Worm (Caenorhabditis elegans) whole organism, early embryonic: ENCODE measurements around the gene F23A7.4.
A peak's percentile ranks its signal among the peaks of the same experiment; 100 is the strongest.

Experiments
- B0310.2 ChIP-seq: sonication (generic microtip); optimal IDR thresholded peaks from 2 replicates; lab custom pipeline; 2016; ENCODE audit warnings: mild to moderate bottlenecking, missing genetic modification characterization, missing compliant biosample characterization
- F13C5.2 ChIP-seq: sonication (generic microtip); optimal IDR thresholded peaks from 2 replicates; lab custom pipeline; 2017; ENCODE audit warnings: mild to moderate bottlenecking, missing genetic modification characterization, inconsistent platforms, missing compliant biosample characterization
- aly-1 ChIP-seq: sonication (generic microtip); optimal IDR thresholded peaks from 2 replicates; lab custom pipeline; 2016; ENCODE audit warnings: missing genetic modification characterization, missing compliant biosample characterization
- ama-1 ChIP-seq: fragments of 150-350 bp; optimal IDR thresholded peaks from 2 replicates; lab custom pipeline; 2014
- ceh-13 ChIP-seq: fragments of 200-800 bp; sonication (Bioruptor generic); optimal IDR thresholded peaks from 2 replicates; lab custom pipeline; 2018; ENCODE audit warnings: mild to moderate bottlenecking, missing genetic modification characterization, missing compliant biosample characterization
- ceh-36 ChIP-seq: sonication (generic microtip); optimal IDR thresholded peaks from 2 replicates; lab custom pipeline; 2016; ENCODE audit warnings: missing genetic modification characterization, inconsistent platforms, missing compliant biosample characterization
- ets-7 ChIP-seq: sonication (generic microtip); optimal IDR thresholded peaks from 2 replicates; lab custom pipeline; 2016; ENCODE audit warnings: missing genotype, missing genetic modification characterization, missing compliant biosample characterization
- flt-1 ChIP-seq: fragments of 200-800 bp; sonication (Bioruptor generic); IDR thresholded peaks from 2 replicates; pipeline ENCODE4 v1.3.6; 2022; ENCODE audit warnings: missing genetic modification characterization, missing compliant biosample characterization
- hmbx-1 ChIP-seq: sonication (generic microtip); optimal IDR thresholded peaks from 2 replicates; lab custom pipeline; 2016; ENCODE audit warnings: mild to moderate bottlenecking, missing genetic modification characterization, missing compliant biosample characterization
- hmg-4 ChIP-seq: fragments of 200-800 bp; sonication (Bioruptor generic); optimal IDR thresholded peaks from 2 replicates; lab custom pipeline; 2018; ENCODE audit warnings: mild to moderate bottlenecking, missing genetic modification characterization, missing compliant biosample characterization
- hnd-1 ChIP-seq: sonication (generic microtip); optimal IDR thresholded peaks from 2 replicates; lab custom pipeline; 2016; ENCODE audit warnings: missing genetic modification characterization, missing compliant biosample characterization
- pes-1 ChIP-seq: fragments of 200-800 bp; sonication (Bioruptor generic); IDR thresholded peaks from 2 replicates; pipeline ENCODE4 v1.3.6; 2022; ENCODE audit warnings: missing genetic modification reagents, missing genetic modification characterization, missing compliant biosample characterization
- scrt-1 ChIP-seq: fragments of 200-800 bp; sonication (Bioruptor generic); IDR thresholded peaks from 2 replicates; pipeline ENCODE4 v1.3.6; 2022; ENCODE audit warnings: missing genetic modification characterization, missing compliant biosample characterization
- sea-1 ChIP-seq: fragments of 200-800 bp; sonication (Bioruptor generic); conservative IDR thresholded peaks from 2 replicates; pipeline ENCODE4 v1.3.6; 2022; ENCODE audit warnings: missing genetic modification characterization, missing compliant biosample characterization
- tbx-11 ChIP-seq: fragments of 200-800 bp; sonication (Bioruptor generic); IDR thresholded peaks from 2 replicates; pipeline ENCODE4 v1.3.6; 2022; ENCODE audit warnings: missing genetic modification characterization, missing compliant biosample characterization
- tbx-37 ChIP-seq: fragments of 200-800 bp; sonication (Bioruptor generic); conservative IDR thresholded peaks from 2 replicates; pipeline ENCODE4 v1.3.6; 2022; ENCODE audit warnings: missing genetic modification reagents, missing genetic modification characterization, missing compliant biosample characterization
- tra-4 ChIP-seq: sonication (generic microtip); optimal IDR thresholded peaks from 2 replicates; lab custom pipeline; 2017; ENCODE audit warnings: missing genetic modification characterization, missing compliant biosample characterization

F23A7.4 gene

ce11 chrX:16199200-16199764, 13.1 kb upstream of the F23A7.4 start, which contains the start of gene R11.3:
Gene R11.3, minus strand, starts transcription at chrX:16199250.
- TF ChIP-seq ceh-13 (GFP tag; lab: Kevin White, UChicago) (no peak), ceh-36 (tag; lab: Kevin White, UChicago) (peak; percentile 93), B0310.2 (tag; lab: Kevin White, UChicago) (no peak), tbx-11 (GFP tag; lab: Robert Waterston, UW) (no peak)

ce11 chrX:16202229-16202628, 10.2 kb upstream of the F23A7.4 start:
- TF ChIP-seq ama-1 (lab: Kevin White, UChicago) (no peak), hmg-4 (GFP tag; lab: Kevin White, UChicago) (peak; percentile 8)

- no peak for TF ChIP-seq aly-1
- no peak for TF ChIP-seq hmg-4 (GFP tag; lab: Kevin White, UChicago)
- TF ChIP-seq pes-1 (GFP tag; lab: Robert Waterston, UW), result no peak
- no peak for TF ChIP-seq ama-1 (lab: Kevin White, UChicago)
- TF ChIP-seq ets-7, result no peak
- no peak for TF ChIP-seq B0310.2 (tag; lab: Kevin White, UChicago)
- TF ChIP-seq tbx-37 (GFP tag; lab: Robert Waterston, UW), result no peak
- no peak for TF ChIP-seq sea-1 (GFP tag; lab: Robert Waterston, UW)
- TF ChIP-seq F13C5.2 (tag; lab: Kevin White, UChicago), result no peak
- TF ChIP-seq tra-4 (tag; lab: Kevin White, UChicago), result no peak
- no peak for TF ChIP-seq hnd-1 (tag; lab: Kevin White, UChicago)
- no peak for TF ChIP-seq tbx-11 (GFP tag; lab: Robert Waterston, UW)
- no peak for TF ChIP-seq flt-1 (GFP tag; lab: Robert Waterston, UW)
- no peak for TF ChIP-seq ceh-36 (tag; lab: Kevin White, UChicago)
- TF ChIP-seq scrt-1 (GFP tag; lab: Robert Waterston, UW), result no peak
- TF ChIP-seq hmbx-1 (tag; lab: Kevin White, UChicago), result no peak
Observed at ce11 chrX:16204310-16204709, 8.1 kb upstream of the F23A7.4 start.

ce11 chrX:16205880-16206279, 6.5 kb upstream of the F23A7.4 start:
- TF ChIP-seq pes-1 (GFP tag; lab: Robert Waterston, UW) (peak; percentile 42; the same call in 1 of the 2 replicates), hnd-1 (tag; lab: Kevin White, UChicago) (no peak), flt-1 (GFP tag; lab: Robert Waterston, UW) (no peak), tbx-37 (GFP tag; lab: Robert Waterston, UW) (no peak), F13C5.2 (tag; lab: Kevin White, UChicago) (peak; percentile 60), hmbx-1 (tag; lab: Kevin White, UChicago) (no peak), tra-4 (tag; lab: Kevin White, UChicago) (no peak), hmg-4 (GFP tag; lab: Kevin White, UChicago) (no peak), ets-7 (no peak), ama-1 (lab: Kevin White, UChicago) (no peak), ceh-36 (tag; lab: Kevin White, UChicago) (no peak)

- TF ChIP-seq tbx-11 (GFP tag; lab: Robert Waterston, UW), result no peak
- TF ChIP-seq ets-7, result no peak
- no peak for TF ChIP-seq tbx-37 (GFP tag; lab: Robert Waterston, UW)
- TF ChIP-seq ceh-13 (GFP tag; lab: Kevin White, UChicago), result no peak
- no peak for TF ChIP-seq hmbx-1 (tag; lab: Kevin White, UChicago)
- TF ChIP-seq ama-1 (lab: Kevin White, UChicago), result no peak
- no peak for TF ChIP-seq ceh-36 (tag; lab: Kevin White, UChicago)
Observed at ce11 chrX:16208123-16208522, 4.3 kb upstream of the F23A7.4 start.

- TF ChIP-seq ama-1 (lab: Kevin White, UChicago) (no peak), ets-7 (no peak), hmg-4 (GFP tag; lab: Kevin White, UChicago) (no peak), ceh-36 (tag; lab: Kevin White, UChicago) (no peak), B0310.2 (tag; lab: Kevin White, UChicago) (no peak), aly-1 (no peak), ceh-13 (GFP tag; lab: Kevin White, UChicago) (no peak), flt-1 (GFP tag; lab: Robert Waterston, UW) (no peak), F13C5.2 (tag; lab: Kevin White, UChicago) (no peak), pes-1 (GFP tag; lab: Robert Waterston, UW) (peak; percentile 42; the same call in 1 of the 2 replicates), tbx-11 (GFP tag; lab: Robert Waterston, UW) (no peak), tra-4 (tag; lab: Kevin White, UChicago) (no peak), tbx-37 (GFP tag; lab: Robert Waterston, UW) (no peak), hmbx-1 (tag; lab: Kevin White, UChicago) (no peak), scrt-1 (GFP tag; lab: Robert Waterston, UW) (0 out of 2 replicates have a peak, but pooled peaks have one; percentile 21), hnd-1 (tag; lab: Kevin White, UChicago) (no peak), sea-1 (GFP tag; lab: Robert Waterston, UW) (0 out of 2 replicates have a peak, but pooled peaks have one; percentile 17)
Observed at ce11 chrX:16208667-16209066, 3.7 kb upstream of the F23A7.4 start.

ce11 chrX:16209122-16209521, 3.3 kb upstream of the F23A7.4 start:
- TF ChIP-seq ceh-36 (tag; lab: Kevin White, UChicago), result no peak
- no peak for TF ChIP-seq hmg-4 (GFP tag; lab: Kevin White, UChicago)
- no peak for TF ChIP-seq scrt-1 (GFP tag; lab: Robert Waterston, UW)

ce11 chrX:16209660-16210059, 2.7 kb upstream of the F23A7.4 start:
- peak; percentile 94 for TF ChIP-seq flt-1 (GFP tag; lab: Robert Waterston, UW)
- peak; percentile 77 for TF ChIP-seq ets-7
- TF ChIP-seq tbx-11 (GFP tag; lab: Robert Waterston, UW), result peak; percentile 88
- TF ChIP-seq ceh-36 (tag; lab: Kevin White, UChicago), result peak; percentile 86
- TF ChIP-seq ama-1 (lab: Kevin White, UChicago), result no peak
- TF ChIP-seq ceh-13 (GFP tag; lab: Kevin White, UChicago), result peak; percentile 88
- TF ChIP-seq pes-1 (GFP tag; lab: Robert Waterston, UW), result peak; percentile 93
- TF ChIP-seq tbx-37 (GFP tag; lab: Robert Waterston, UW), result peak; percentile 88
- peak; percentile 76 for TF ChIP-seq hnd-1 (tag; lab: Kevin White, UChicago)
- peak; percentile 90 for TF ChIP-seq F13C5.2 (tag; lab: Kevin White, UChicago)
- peak; percentile 92 for TF ChIP-seq scrt-1 (GFP tag; lab: Robert Waterston, UW)
- peak; percentile 85 for TF ChIP-seq aly-1
- TF ChIP-seq sea-1 (GFP tag; lab: Robert Waterston, UW), result peak; percentile 93
- peak; percentile 70 for TF ChIP-seq hmbx-1 (tag; lab: Kevin White, UChicago)
- peak; percentile 67 for TF ChIP-seq tra-4 (tag; lab: Kevin White, UChicago)
- peak; percentile 92 for TF ChIP-seq hmg-4 (GFP tag; lab: Kevin White, UChicago)
- TF ChIP-seq B0310.2 (tag; lab: Kevin White, UChicago), result peak; percentile 77
